Fruit fly (Drosophila melanogaster): Measurements from ENCODE around the gene Daao2.

Daao2 gene

dm6 chr2L:6787029-6787972 is 15.5 kb upstream of the Daao2 start (continued):
- TF ChIP-seq Hr78 (GFP tag; optimal IDR thresholded peaks at IDR 0.05), result peak in 1 of 2 experiments; percentile 96
- TF ChIP-seq CG15011 (GFP tag; optimal IDR thresholded peaks at IDR 0.05), result peak; percentile 96
- peak; percentile 95 for TF ChIP-seq CG6854 (GFP tag; optimal IDR thresholded peaks at IDR 0.05)
- TF ChIP-seq lbe (GFP tag; optimal IDR thresholded peaks at IDR 0.05), result peak; percentile 82
- TF ChIP-seq CG12299 (tag; optimal IDR thresholded peaks at IDR 0.05), result peak; percentile 91
- peak; percentile 97 for TF ChIP-seq CG8924 (tag; optimal IDR thresholded peaks at IDR 0.05)
- TF ChIP-seq hth (optimal IDR thresholded peaks at IDR 0.05), result no peak
- TF ChIP-seq fd96Cb (tag; optimal IDR thresholded peaks at IDR 0.05), result peak; percentile 95
- TF ChIP-seq CG17912 (GFP tag; optimal IDR thresholded peaks at IDR 0.05), result peak; percentile 54
- TF ChIP-seq CG33557 (GFP tag; optimal IDR thresholded peaks at IDR 0.05), result peak; percentile 87
- peak; percentile 95 for TF ChIP-seq CG11723 (GFP tag; optimal IDR thresholded peaks at IDR 0.05)
- TF ChIP-seq bowl (GFP tag; IDR thresholded peaks at IDR 0.05), result peak; percentile 9; the same call in 1 of the 2 replicates
- TF ChIP-seq bigmax (GFP tag; optimal IDR thresholded peaks at IDR 0.05), result no peak
- peak; percentile 81 for TF ChIP-seq CG14441 (GFP tag; IDR thresholded peaks at IDR 0.05)
- peak; percentile 34; the same call in 1 of the 2 replicates for TF ChIP-seq CG8765 (GFP tag; IDR thresholded peaks at IDR 0.05)
- TF ChIP-seq twi (tag; optimal IDR thresholded peaks at IDR 0.05), result peak; percentile 91
- peak; percentile 76 for TF ChIP-seq Bgb (GFP tag; IDR thresholded peaks at IDR 0.05; ENCODE audit: partially characterized antibody)
- peak; percentile 97 for TF ChIP-seq CG2120 (GFP tag; optimal IDR thresholded peaks at IDR 0.05)
- TF ChIP-seq pum (GFP tag; optimal IDR thresholded peaks at IDR 0.05), result peak; percentile 97
- peak; percentile 66 for TF ChIP-seq CG4707 (GFP tag; optimal IDR thresholded peaks at IDR 0.05)
- peak; percentile 90 for TF ChIP-seq danr (GFP tag; IDR thresholded peaks at IDR 0.05)
- peak; percentile 88 for TF ChIP-seq CG5180 (GFP tag; optimal IDR thresholded peaks at IDR 0.05)
- peak; percentile 95 for TF ChIP-seq maf-S (GFP tag; optimal IDR thresholded peaks at IDR 0.05)
- no peak for TF ChIP-seq nerfin-2 (GFP tag; IDR thresholded peaks at IDR 0.05; ENCODE audit: partially characterized antibody)
- TF ChIP-seq CG3065 (GFP tag; optimal IDR thresholded peaks at IDR 0.05), result peak; percentile 69
- peak; percentile 96 for TF ChIP-seq phol (tag; optimal IDR thresholded peaks at IDR 0.05)
- peak; percentile 62 for TF ChIP-seq rib (GFP tag; IDR thresholded peaks at IDR 0.05)
- TF ChIP-seq CG1529 (GFP tag; optimal IDR thresholded peaks at IDR 0.05), result peak; percentile 94
- peak; percentile 95 for TF ChIP-seq Usf (GFP tag; optimal IDR thresholded peaks at IDR 0.05)
- peak; percentile 96 for TF ChIP-seq pnt (GFP tag; optimal IDR thresholded peaks at IDR 0.05)
- peak; percentile 96 for TF ChIP-seq odd (GFP tag; optimal IDR thresholded peaks at IDR 0.05)
- TF ChIP-seq schlank (tag; optimal IDR thresholded peaks at IDR 0.05), result peak; percentile 81
- TF ChIP-seq MESR4 (GFP tag; optimal IDR thresholded peaks at IDR 0.05), result peak; percentile 0
- TF ChIP-seq seq (GFP tag; IDR thresholded peaks at IDR 0.05), result peak; percentile 89
- peak; percentile 95 for TF ChIP-seq CG4424 (GFP tag; optimal IDR thresholded peaks at IDR 0.05)
- TF ChIP-seq wdn (GFP tag; IDR thresholded peaks at IDR 0.05), result peak; percentile 76
- TF ChIP-seq NC2α (GFP tag; optimal IDR thresholded peaks at IDR 0.05), result peak; percentile 86
- TF ChIP-seq CG10321 (GFP tag; IDR thresholded peaks at IDR 0.05), result peak; percentile 22; the same call in 1 of the 2 replicates
- peak; percentile 65; the same call in 1 of the 2 replicates for TF ChIP-seq dimm (GFP tag; IDR thresholded peaks at IDR 0.05)
- peak; percentile 87 for TF ChIP-seq croc (GFP tag; conservative IDR thresholded peaks at IDR 0.05)
- peak; percentile 85 for TF ChIP-seq CG3838 (GFP tag; optimal IDR thresholded peaks at IDR 0.05)
- peak; percentile 83 for TF ChIP-seq CG6254 (GFP tag; optimal IDR thresholded peaks at IDR 0.05)
- TF ChIP-seq trem (tag; optimal IDR thresholded peaks at IDR 0.05), result peak; percentile 86
- TF ChIP-seq CG12659 (GFP tag; optimal IDR thresholded peaks at IDR 0.05), result peak; percentile 98
- TF ChIP-seq CG2116 (GFP tag; optimal IDR thresholded peaks at IDR 0.05), result peak; percentile 72
- TF ChIP-seq Drgx (GFP tag; IDR thresholded peaks at IDR 0.05), result peak; percentile 87
- peak; percentile 93 for TF ChIP-seq slou (GFP tag; optimal IDR thresholded peaks at IDR 0.05)
- no peak for TF ChIP-seq h (optimal IDR thresholded peaks at IDR 0.05)

Data from whole organism, embryonic.